Worm (Caenorhabditis elegans) whole organism, early embryonic: ENCODE results near the gene mlc-2.

Experiments
- aly-1 ChIP-seq: sonication (generic microtip); optimal IDR thresholded peaks from 2 replicates; lab custom pipeline; 2016; ENCODE audit warnings: missing genetic modification characterization, missing compliant biosample characterization
- ama-1 ChIP-seq: fragments of 150-350 bp; optimal IDR thresholded peaks from 2 replicates; lab custom pipeline; 2014
- ceh-13 ChIP-seq: fragments of 200-800 bp; sonication (Bioruptor generic); optimal IDR thresholded peaks from 2 replicates; lab custom pipeline; 2018; ENCODE audit warnings: mild to moderate bottlenecking, missing genetic modification characterization, missing compliant biosample characterization
- flt-1 ChIP-seq: fragments of 200-800 bp; sonication (Bioruptor generic); IDR thresholded peaks from 2 replicates; pipeline ENCODE4 v1.3.6; 2022; ENCODE audit warnings: missing genetic modification characterization, missing compliant biosample characterization
- hmg-4 ChIP-seq: fragments of 200-800 bp; sonication (Bioruptor generic); optimal IDR thresholded peaks from 2 replicates; lab custom pipeline; 2018; ENCODE audit warnings: mild to moderate bottlenecking, missing genetic modification characterization, missing compliant biosample characterization

ce11 chrX:17466615-17467014 is 10.2 kb upstream of the mlc-2 start, which contains the start of gene ZK54.3:
- no peak for TF ChIP-seq ama-1 (lab: Kevin White, UChicago)
- TF ChIP-seq flt-1 (GFP tag; lab: Robert Waterston, UW): no peak
- no peak for TF ChIP-seq aly-1 (tag; lab: Kevin White, UChicago)
- no peak for TF ChIP-seq hmg-4 (GFP tag; lab: Kevin White, UChicago)
- TF ChIP-seq ceh-13 (GFP tag; lab: Kevin White, UChicago): no peak
